Fruit fly (Drosophila melanogaster): ENCODE data around the gene CG9915.

Gene CG9915

DNA sequence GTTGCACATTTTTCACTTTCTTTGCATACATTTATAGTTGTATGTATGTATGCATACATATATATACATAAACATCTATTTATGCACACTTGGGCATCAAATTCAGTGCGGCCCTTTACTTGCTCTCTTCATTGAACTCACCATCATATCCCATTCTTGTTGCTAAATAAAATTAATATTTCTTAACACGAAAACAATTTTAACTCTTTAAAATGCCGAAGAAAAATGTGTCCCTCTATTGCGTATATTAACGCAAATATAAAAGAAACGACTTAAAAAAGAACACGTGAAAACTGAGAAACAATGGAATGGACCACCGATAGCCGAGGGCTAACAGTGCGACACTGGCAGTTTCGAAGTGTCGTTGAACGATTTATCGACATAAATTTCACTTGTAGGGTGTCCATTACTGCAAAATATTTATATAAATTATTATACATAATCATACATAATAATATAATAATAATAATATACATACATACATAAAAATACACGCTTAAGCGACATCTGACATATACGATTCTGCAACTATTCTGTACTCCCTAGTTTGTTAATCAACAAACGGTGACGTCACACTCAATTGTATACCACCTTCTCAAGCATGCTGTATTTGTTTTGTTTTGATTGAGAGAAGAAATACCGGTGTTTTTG, 45.9 kb upstream of the CG9915 start, which contains the start of the genes U2af50 and PIG-Q (continued):
- TF ChIP-seq Max (GFP tag; optimal IDR thresholded peaks at IDR 0.05) (peak; percentile 84), CG3847 (GFP tag; IDR thresholded peaks at IDR 0.05) (peak; percentile 93), CG18619 (GFP tag; optimal IDR thresholded peaks at IDR 0.05) (peak; percentile 92), nom (GFP tag; optimal IDR thresholded peaks at IDR 0.05) (peak; percentile 78), TFAM (GFP tag; optimal IDR thresholded peaks at IDR 0.05) (no peak), NFAT (GFP tag; IDR thresholded peaks at IDR 0.05) (no peak), Ets65A (GFP tag) (peak; percentile 83), CG4730 (GFP tag; IDR thresholded peaks at IDR 0.05) (no peak; the same call in 1 of the 2 replicates), tll (GFP tag; optimal IDR thresholded peaks at IDR 0.05) (peak in 1 of 2 experiments; percentile 48), CG11085 (GFP tag; IDR thresholded peaks at IDR 0.05) (no peak; the same call in 1 of the 2 replicates), Tbp (GFP tag; optimal IDR thresholded peaks at IDR 0.05) (no peak), dpn (GFP tag; optimal IDR thresholded peaks at IDR 0.05) (peak; percentile 59 to 91), Fer1 (GFP tag; optimal IDR thresholded peaks at IDR 0.05) (peak; percentile 91), Dip2 (GFP tag; IDR thresholded peaks at IDR 0.05) (no peak), dysf (GFP tag; IDR thresholded peaks at IDR 0.05) (peak; percentile 93; the same call in 1 of the 3 replicates), CG6813 (GFP tag; optimal IDR thresholded peaks at IDR 0.05) (no peak), CG6272 (GFP tag; IDR thresholded peaks at IDR 0.05) (no peak), schlank (tag; optimal IDR thresholded peaks at IDR 0.05) (peak; percentile 71), CG8281 (tag; optimal IDR thresholded peaks at IDR 0.05) (peak; percentile 87), CG1603 (tag; optimal IDR thresholded peaks at IDR 0.05) (peak; percentile 82), CG15073 (GFP tag; optimal IDR thresholded peaks at IDR 0.05) (peak; percentile 41), ATbp (GFP tag; optimal IDR thresholded peaks at IDR 0.05) (peak; percentile 89), CG6689 (GFP tag; IDR thresholded peaks at IDR 0.05) (peak; percentile 100), btn (GFP tag; optimal IDR thresholded peaks at IDR 0.05) (no peak), unpg (GFP tag; optimal IDR thresholded peaks at IDR 0.05) (peak; percentile 95), CG2875 (GFP tag; optimal IDR thresholded peaks at IDR 0.05) (peak; percentile 85), CG4360 (GFP tag; IDR thresholded peaks at IDR 0.05) (peak; percentile 67), CG11504 (tag; optimal IDR thresholded peaks at IDR 0.05) (peak; percentile 93), jumu (GFP tag; optimal IDR thresholded peaks at IDR 0.05) (peak; percentile 32), lmd (GFP tag; IDR thresholded peaks at IDR 0.05) (no peak; the same call in 1 of the 2 replicates), CG7786 (GFP tag; optimal IDR thresholded peaks at IDR 0.05) (peak; percentile 65), CG4328 (GFP tag; optimal IDR thresholded peaks at IDR 0.05) (peak; percentile 82), eve (GFP tag; optimal IDR thresholded peaks at IDR 0.05) (no peak), CG31224 (GFP tag; IDR thresholded peaks at IDR 0.05) (peak; percentile 86), zf30C (GFP tag; optimal IDR thresholded peaks at IDR 0.05) (peak; percentile 1), pan (optimal IDR thresholded peaks at IDR 0.05) (no peak), pan (GFP tag; optimal IDR thresholded peaks at IDR 0.05 in 1 of 2, IDR thresholded peaks at IDR 0.05 in 1 of 2) (peak in 1 of 2 experiments; percentile 92), CG9876 (GFP tag; optimal IDR thresholded peaks at IDR 0.05) (peak; percentile 48), stwl (tag; optimal IDR thresholded peaks at IDR 0.05) (peak; percentile 66), Sry-β (GFP tag; optimal IDR thresholded peaks at IDR 0.05) (peak; percentile 66), Doc2 (GFP tag; IDR thresholded peaks at IDR 0.05) (no peak), Hsf (GFP tag; optimal IDR thresholded peaks at IDR 0.05) (peak; percentile 75), bowl (GFP tag; IDR thresholded peaks at IDR 0.05) (peak; percentile 64; the same call in 1 of the 2 replicates), br (optimal IDR thresholded peaks at IDR 0.05) (no peak), zfh2 (GFP tag; optimal IDR thresholded peaks at IDR 0.05) (peak; percentile 67), Bdp1 (GFP tag; optimal IDR thresholded peaks at IDR 0.05) (no peak), slbo (GFP tag; IDR thresholded peaks at IDR 0.05) (no peak; the same call in 1 of the 2 replicates), Aef1 (GFP tag; IDR thresholded peaks at IDR 0.05) (peak; percentile 90; the same call in 2 of the 3 replicates), CG42726 (GFP tag; IDR thresholded peaks at IDR 0.05; ENCODE audit: partially characterized antibody) (no peak), CG11560 (tag; IDR thresholded peaks at IDR 0.05) (peak; percentile 73), CG12071 (GFP tag; optimal IDR thresholded peaks at IDR 0.05) (no peak)

Data from whole organism, embryonic.